In the genomic region with DNA sequence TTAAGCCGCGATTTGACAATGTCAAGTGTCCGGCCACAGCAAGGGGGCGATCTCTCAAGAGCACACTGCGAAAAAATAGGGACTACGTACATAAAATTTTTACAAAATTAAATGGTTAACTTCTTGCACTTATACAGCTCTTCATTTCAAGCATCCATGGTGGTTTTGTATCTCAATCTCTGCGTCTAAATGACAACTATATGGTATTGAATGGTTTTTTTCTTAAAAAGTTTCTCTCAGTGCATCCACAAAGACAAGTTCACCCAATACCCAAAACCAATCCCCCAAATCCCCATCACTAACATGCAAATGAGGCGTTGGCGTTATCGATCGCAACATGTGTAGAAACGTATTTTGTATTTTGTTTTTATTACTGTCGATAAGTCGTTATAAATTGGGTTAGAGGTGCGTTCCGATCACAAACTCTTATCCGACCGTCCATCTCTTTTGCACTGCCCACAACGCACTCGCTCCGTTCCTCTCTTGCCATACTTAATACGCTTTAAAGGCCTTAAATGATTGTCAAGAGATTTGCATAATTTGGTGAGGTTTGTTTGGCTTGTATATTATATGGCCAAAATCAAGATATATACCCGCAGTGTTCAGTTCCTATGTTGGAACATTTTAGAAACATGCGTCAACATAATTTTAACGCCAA, we compare ENCODE assay signal across 1 fruit fly cellular context.
TF ChIP-seq lines count a peak whose summit lies in the region.

No protein-coding gene starts in this region.

TF ChIP-seq in whole organism, embryonic, 481 proteins besides CTCF, POLR2A, EP300 and RAD21 (continued from another document and continues in another):
- TF ChIP-seq CG8359 (GFP tag; optimal IDR thresholded peaks at IDR 0.05; lab: Kevin White, UChicago; ENCODE audit: borderline replicate concordance), result no peak
- no peak for TF ChIP-seq CG31388 (GFP tag; optimal IDR thresholded peaks at IDR 0.05; lab: Kevin White, UChicago)
- peak; percentile 44 for TF ChIP-seq shn (GFP tag; optimal IDR thresholded peaks at IDR 0.05; lab: Kevin White, UChicago)
- TF ChIP-seq CG14860 (GFP tag; IDR thresholded peaks at IDR 0.05; lab: Robert Waterston, UW; ENCODE audit: partially characterized antibody), result no peak
- no peak for TF ChIP-seq CG7271 (tag; optimal IDR thresholded peaks at IDR 0.05; lab: Kevin White, UChicago)
- peak; percentile 46 for TF ChIP-seq CG3847 (GFP tag; IDR thresholded peaks at IDR 0.05; lab: Robert Waterston, UW)
- peak; percentile 62 for TF ChIP-seq dm (GFP tag; optimal IDR thresholded peaks at IDR 0.05; lab: Kevin White, UChicago)
- TF ChIP-seq Dek (tag; optimal IDR thresholded peaks at IDR 0.05; lab: Kevin White, UChicago), result peak; percentile 53
- peak; percentile 79 for TF ChIP-seq lab (GFP tag; optimal IDR thresholded peaks at IDR 0.05; lab: Kevin White, UChicago)
- TF ChIP-seq CG18764 (GFP tag; optimal IDR thresholded peaks at IDR 0.05; lab: Kevin White, UChicago), result peak; percentile 54
- TF ChIP-seq br (optimal IDR thresholded peaks at IDR 0.05; lab: Kevin White, UChicago), result no peak
- peak; percentile 75 for TF ChIP-seq CG1647 (GFP tag; optimal IDR thresholded peaks at IDR 0.05; lab: Kevin White, UChicago)
- TF ChIP-seq pfk (GFP tag; optimal IDR thresholded peaks at IDR 0.05; lab: Kevin White, UChicago), result no peak
- peak; percentile 74 for TF ChIP-seq maf-S (GFP tag; optimal IDR thresholded peaks at IDR 0.05; lab: Kevin White, UChicago)
- peak; percentile 23 for TF ChIP-seq CG3065 (GFP tag; optimal IDR thresholded peaks at IDR 0.05; lab: Kevin White, UChicago)
- peak; percentile 74 for TF ChIP-seq tap (tag; optimal IDR thresholded peaks at IDR 0.05; lab: Kevin White, UChicago)
- peak; percentile 92 for TF ChIP-seq CG13894 (tag; optimal IDR thresholded peaks at IDR 0.05; lab: Kevin White, UChicago)
- TF ChIP-seq Mrtf (GFP tag; IDR thresholded peaks at IDR 0.05; lab: Robert Waterston, UW), result peak; percentile 75; the same call in 2 of the 3 replicates
- TF ChIP-seq seq (GFP tag; IDR thresholded peaks at IDR 0.05; lab: Robert Waterston, UW), result peak; percentile 61
- TF ChIP-seq onecut (GFP tag; IDR thresholded peaks at IDR 0.05; lab: Robert Waterston, UW), result peak; percentile 87
- TF ChIP-seq CG34376 (GFP tag; optimal IDR thresholded peaks at IDR 0.05; lab: Kevin White, UChicago), result no peak
- TF ChIP-seq CG12942 (GFP tag; optimal IDR thresholded peaks at IDR 0.05; lab: Kevin White, UChicago), result peak; percentile 51
- peak; percentile 62 for TF ChIP-seq crc (GFP tag; optimal IDR thresholded peaks at IDR 0.05; lab: Kevin White, UChicago)
- TF ChIP-seq TFAM (GFP tag; optimal IDR thresholded peaks at IDR 0.05; lab: Kevin White, UChicago), result peak; percentile 7
- TF ChIP-seq CG4854 (GFP tag; optimal IDR thresholded peaks at IDR 0.05; lab: Kevin White, UChicago), result peak; percentile 66
- no peak for TF ChIP-seq CG15479 (GFP tag; optimal IDR thresholded peaks at IDR 0.05; lab: Kevin White, UChicago)
- TF ChIP-seq emc (GFP tag; optimal IDR thresholded peaks at IDR 0.05; lab: Kevin White, UChicago), result no peak
- TF ChIP-seq ac (GFP tag; optimal IDR thresholded peaks at IDR 0.05; lab: Kevin White, UChicago), result no peak
- TF ChIP-seq Scr (GFP tag; IDR thresholded peaks at IDR 0.05; lab: Robert Waterston, UW; ENCODE audit: partially characterized antibody), result no peak
- TF ChIP-seq tll (GFP tag; optimal IDR thresholded peaks at IDR 0.05; lab: Kevin White, UChicago), result no peak
- TF ChIP-seq dan (GFP tag; IDR thresholded peaks at IDR 0.05; lab: Robert Waterston, UW), result peak; percentile 51; the same call in 1 of the 2 replicates
- peak; percentile 51 for TF ChIP-seq CG13775 (GFP tag; optimal IDR thresholded peaks at IDR 0.05; lab: Kevin White, UChicago)
- TF ChIP-seq bcd (GFP tag; optimal IDR thresholded peaks at IDR 0.05; lab: Kevin White, UChicago), result peak; percentile 76
- TF ChIP-seq gsb (GFP tag; IDR thresholded peaks at IDR 0.05; lab: Robert Waterston, UW), result peak; percentile 76
- TF ChIP-seq HLH54F (GFP tag; optimal IDR thresholded peaks at IDR 0.05; lab: Kevin White, UChicago), result peak; percentile 41
- peak; percentile 85 for TF ChIP-seq CG11456 (GFP tag; IDR thresholded peaks at IDR 0.05; lab: Robert Waterston, UW)
- peak; percentile 74 for TF ChIP-seq Xbp1 (GFP tag; optimal IDR thresholded peaks at IDR 0.05; lab: Kevin White, UChicago)
- peak; percentile 47 for TF ChIP-seq CG15514 (GFP tag; optimal IDR thresholded peaks at IDR 0.05; lab: Kevin White, UChicago)
- peak; percentile 74 for TF ChIP-seq CG3281 (GFP tag; optimal IDR thresholded peaks at IDR 0.05; lab: Kevin White, UChicago)
- no peak for TF ChIP-seq CG2199 (GFP tag; IDR thresholded peaks at IDR 0.05; lab: Robert Waterston, UW)
- peak; percentile 74 for TF ChIP-seq en (GFP tag; optimal IDR thresholded peaks at IDR 0.05; lab: Kevin White, UChicago)
- TF ChIP-seq CG34422 (GFP tag; IDR thresholded peaks at IDR 0.05; lab: Robert Waterston, UW), result peak; percentile 78; the same call in 2 of the 3 replicates
- TF ChIP-seq CkIIα-i1 (GFP tag; IDR thresholded peaks at IDR 0.05; lab: Robert Waterston, UW), result no peak
- TF ChIP-seq Max (GFP tag; optimal IDR thresholded peaks at IDR 0.05; lab: Kevin White, UChicago), result peak; percentile 32
- TF ChIP-seq mam (GFP tag; optimal IDR thresholded peaks at IDR 0.05; lab: Kevin White, UChicago), result peak; percentile 67
- peak; percentile 64 for TF ChIP-seq CG7786 (GFP tag; optimal IDR thresholded peaks at IDR 0.05; lab: Kevin White, UChicago)
- no peak for TF ChIP-seq Stat92E (GFP tag; optimal IDR thresholded peaks at IDR 0.05; lab: Kevin White, UChicago)
- peak; percentile 88 for TF ChIP-seq CG32532 (GFP tag; IDR thresholded peaks at IDR 0.05; lab: Robert Waterston, UW)
- peak; percentile 63 for TF ChIP-seq her (GFP tag; optimal IDR thresholded peaks at IDR 0.05; lab: Kevin White, UChicago)
- TF ChIP-seq CG3407 (GFP tag; optimal IDR thresholded peaks at IDR 0.05; lab: Kevin White, UChicago), result peak; percentile 41
- no peak for TF ChIP-seq h (optimal IDR thresholded peaks at IDR 0.05; lab: Kevin White, UChicago)
- peak; percentile 36 for TF ChIP-seq CG6813 (GFP tag; optimal IDR thresholded peaks at IDR 0.05; lab: Kevin White, UChicago)
- TF ChIP-seq NC2β (GFP tag; optimal IDR thresholded peaks at IDR 0.05; lab: Kevin White, UChicago), result peak; percentile 76
- no peak for TF ChIP-seq CG7987 (GFP tag; optimal IDR thresholded peaks at IDR 0.05; lab: Kevin White, UChicago)
- TF ChIP-seq HLHmδ (GFP tag; optimal IDR thresholded peaks at IDR 0.05; lab: Kevin White, UChicago), result no peak
- peak; percentile 64; the same call in 2 of the 3 replicates for TF ChIP-seq H15 (GFP tag; IDR thresholded peaks at IDR 0.05; lab: Robert Waterston, UW)
- peak; percentile 29 for TF ChIP-seq run (tag; optimal IDR thresholded peaks at IDR 0.05; lab: Kevin White, UChicago)
- TF ChIP-seq ERR (GFP tag; optimal IDR thresholded peaks at IDR 0.05; lab: Kevin White, UChicago), result peak; percentile 22
- peak; percentile 86 for TF ChIP-seq CG14441 (GFP tag; IDR thresholded peaks at IDR 0.05; lab: Robert Waterston, UW)
- peak; percentile 33 for TF ChIP-seq trh (GFP tag; optimal IDR thresholded peaks at IDR 0.05; lab: Kevin White, UChicago)
- TF ChIP-seq prd (optimal IDR thresholded peaks at IDR 0.05; lab: Kevin White, UChicago), result no peak
- TF ChIP-seq prd (GFP tag; IDR thresholded peaks at IDR 0.05; lab: Robert Waterston, UW), result peak; percentile 86
- TF ChIP-seq Adf1 (GFP tag; IDR thresholded peaks at IDR 0.05; lab: Robert Waterston, UW), result no peak
- peak; percentile 74 for TF ChIP-seq Blimp-1 (GFP tag; optimal IDR thresholded peaks at IDR 0.05; lab: Kevin White, UChicago)
- TF ChIP-seq aop (GFP tag; IDR thresholded peaks at IDR 0.05; lab: Robert Waterston, UW), result no peak
- no peak for TF ChIP-seq pita (GFP tag; optimal IDR thresholded peaks at IDR 0.05; lab: Kevin White, UChicago)
- peak; percentile 55 for TF ChIP-seq CG12659 (GFP tag; optimal IDR thresholded peaks at IDR 0.05; lab: Kevin White, UChicago)
- TF ChIP-seq CG14667 (GFP tag; IDR thresholded peaks at IDR 0.05; lab: Robert Waterston, UW), result peak; percentile 68
- peak; percentile 15 for TF ChIP-seq CG3995 (GFP tag; optimal IDR thresholded peaks at IDR 0.05; lab: Kevin White, UChicago)
- TF ChIP-seq CG12155 (GFP tag; optimal IDR thresholded peaks at IDR 0.05; lab: Kevin White, UChicago), result peak; percentile 39
- peak; percentile 74 for TF ChIP-seq Side (GFP tag; optimal IDR thresholded peaks at IDR 0.05; lab: Kevin White, UChicago)
- peak; percentile 64 for TF ChIP-seq CG9727 (GFP tag; optimal IDR thresholded peaks at IDR 0.05; lab: Kevin White, UChicago)
- no peak; the same call in 1 of the 2 replicates for TF ChIP-seq Ravus (GFP tag; IDR thresholded peaks at IDR 0.05; lab: Robert Waterston, UW)
- TF ChIP-seq org-1 (GFP tag; optimal IDR thresholded peaks at IDR 0.05; lab: Kevin White, UChicago), result peak; percentile 64
- peak; percentile 55; the same call in 1 of the 2 replicates for TF ChIP-seq CG11085 (GFP tag; IDR thresholded peaks at IDR 0.05; lab: Robert Waterston, UW)
- TF ChIP-seq CG7839 (tag; optimal IDR thresholded peaks at IDR 0.05; lab: Kevin White, UChicago), result peak; percentile 85
- TF ChIP-seq gsb-n (tag; optimal IDR thresholded peaks at IDR 0.05; lab: Kevin White, UChicago), result peak; percentile 35
- peak; percentile 31 for TF ChIP-seq CG4617 (GFP tag; optimal IDR thresholded peaks at IDR 0.05; lab: Kevin White, UChicago; ENCODE audit: borderline replicate concordance)
- peak; percentile 54 for TF ChIP-seq CG11723 (GFP tag; optimal IDR thresholded peaks at IDR 0.05; lab: Kevin White, UChicago)
- peak; percentile 70; the same call in 1 of the 3 replicates for TF ChIP-seq gce (GFP tag; IDR thresholded peaks at IDR 0.05; lab: Robert Waterston, UW)
- peak; percentile 76 for TF ChIP-seq az2 (GFP tag; optimal IDR thresholded peaks at IDR 0.05; lab: Kevin White, UChicago)
- TF ChIP-seq Hmr (GFP tag; optimal IDR thresholded peaks at IDR 0.05; lab: Kevin White, UChicago), result peak; percentile 64
- peak; percentile 80 for TF ChIP-seq phol (tag; optimal IDR thresholded peaks at IDR 0.05; lab: Kevin White, UChicago)
- TF ChIP-seq CG7556 (GFP tag; optimal IDR thresholded peaks at IDR 0.05; lab: Kevin White, UChicago), result peak; percentile 65
- peak; percentile 62 for TF ChIP-seq CG5245 (GFP tag; optimal IDR thresholded peaks at IDR 0.05; lab: Kevin White, UChicago)
- TF ChIP-seq CG15696 (tag; optimal IDR thresholded peaks at IDR 0.05; lab: Kevin White, UChicago), result peak; percentile 49
- no peak for TF ChIP-seq usp (GFP tag; optimal IDR thresholded peaks at IDR 0.05; lab: Kevin White, UChicago)
- TF ChIP-seq Bgb (GFP tag; IDR thresholded peaks at IDR 0.05; lab: Robert Waterston, UW; ENCODE audit: partially characterized antibody), result no peak
- TF ChIP-seq ci (GFP tag; IDR thresholded peaks at IDR 0.05; lab: Robert Waterston, UW), result peak; percentile 93
- TF ChIP-seq Ets65A (GFP tag; lab: Kevin White, UChicago), result peak; percentile 94
- TF ChIP-seq CG13287 (GFP tag; IDR thresholded peaks at IDR 0.05; lab: Robert Waterston, UW; ENCODE audit: partially characterized antibody), result no peak
- TF ChIP-seq CG31441 (GFP tag; IDR thresholded peaks at IDR 0.05; lab: Robert Waterston, UW), result peak; percentile 83
- TF ChIP-seq Xrp1 (GFP tag; IDR thresholded peaks at IDR 0.05; lab: Robert Waterston, UW), result peak; percentile 86
- peak in 1 of 2 experiments; percentile 44 for TF ChIP-seq Eip74EF (GFP tag; optimal IDR thresholded peaks at IDR 0.05; lab: Kevin White, UChicago)
- peak; percentile 84 for TF ChIP-seq Sox102F (GFP tag; optimal IDR thresholded peaks at IDR 0.05; lab: Kevin White, UChicago)
- peak; percentile 72 for TF ChIP-seq Camta (GFP tag; optimal IDR thresholded peaks at IDR 0.05; lab: Kevin White, UChicago)
- no peak for TF ChIP-seq CG6683 (GFP tag; optimal IDR thresholded peaks at IDR 0.05; lab: Kevin White, UChicago)
- peak; percentile 77 for TF ChIP-seq CG14014 (GFP tag; IDR thresholded peaks at IDR 0.05; lab: Robert Waterston, UW)
- TF ChIP-seq mld (GFP tag; IDR thresholded peaks at IDR 0.05; lab: Robert Waterston, UW; ENCODE audit: partially characterized antibody), result no peak
- TF ChIP-seq CG18262 (tag; optimal IDR thresholded peaks at IDR 0.05; lab: Kevin White, UChicago), result peak; percentile 81
- TF ChIP-seq sob (GFP tag; IDR thresholded peaks at IDR 0.05; lab: Robert Waterston, UW), result peak; percentile 83
- TF ChIP-seq Antp (GFP tag; optimal IDR thresholded peaks at IDR 0.05; lab: Kevin White, UChicago), result peak; percentile 75
- TF ChIP-seq Hr3 (GFP tag; optimal IDR thresholded peaks at IDR 0.05; lab: Kevin White, UChicago), result peak; percentile 48
- TF ChIP-seq sc (optimal IDR thresholded peaks at IDR 0.05; lab: Kevin White, UChicago), result no peak
- TF ChIP-seq sc (GFP tag; optimal IDR thresholded peaks at IDR 0.05; lab: Kevin White, UChicago), result peak; percentile 42
- peak; percentile 66 for TF ChIP-seq caup (GFP tag; optimal IDR thresholded peaks at IDR 0.05; lab: Kevin White, UChicago; ENCODE audit: severe bottlenecking)
- peak; percentile 37 for TF ChIP-seq Dip3 (GFP tag; optimal IDR thresholded peaks at IDR 0.05; lab: Kevin White, UChicago)
- TF ChIP-seq Nf-YA (GFP tag; IDR thresholded peaks at IDR 0.05; lab: Robert Waterston, UW), result peak; percentile 64
- peak; percentile 63; the same call in 2 of the 3 replicates for TF ChIP-seq CG11093 (GFP tag; IDR thresholded peaks at IDR 0.05; lab: Robert Waterston, UW)
- TF ChIP-seq CG12744 (GFP tag; optimal IDR thresholded peaks at IDR 0.05; lab: Kevin White, UChicago), result peak; percentile 55
- TF ChIP-seq CG16815 (GFP tag; optimal IDR thresholded peaks at IDR 0.05; lab: Kevin White, UChicago), result peak; percentile 27
- peak; percentile 2 for TF ChIP-seq lbe (GFP tag; optimal IDR thresholded peaks at IDR 0.05; lab: Kevin White, UChicago)
- TF ChIP-seq kah (GFP tag; optimal IDR thresholded peaks at IDR 0.05; lab: Kevin White, UChicago), result peak; percentile 46
- TF ChIP-seq vfl (GFP tag; optimal IDR thresholded peaks at IDR 0.05; lab: Kevin White, UChicago), result peak; percentile 37
- peak; percentile 84 for TF ChIP-seq CG17328 (GFP tag; IDR thresholded peaks at IDR 0.05; lab: Robert Waterston, UW)
- TF ChIP-seq amos (GFP tag; IDR thresholded peaks at IDR 0.05; lab: Robert Waterston, UW; ENCODE audit: partially characterized antibody), result no peak
- TF ChIP-seq stc (GFP tag; IDR thresholded peaks at IDR 0.05; lab: Robert Waterston, UW), result peak; percentile 79
- peak; percentile 32 for TF ChIP-seq Lhr (GFP tag; optimal IDR thresholded peaks at IDR 0.05; lab: Kevin White, UChicago)
- TF ChIP-seq CG10654 (GFP tag; optimal IDR thresholded peaks at IDR 0.05; lab: Kevin White, UChicago), result peak; percentile 57
- TF ChIP-seq CG10543 (GFP tag; optimal IDR thresholded peaks at IDR 0.05; lab: Kevin White, UChicago), result peak; percentile 25
- TF ChIP-seq CG12769 (tag; optimal IDR thresholded peaks at IDR 0.05; lab: Kevin White, UChicago), result peak; percentile 77
- TF ChIP-seq croc (GFP tag; conservative IDR thresholded peaks at IDR 0.05; lab: Robert Waterston, UW), result peak; percentile 57; the same call in 2 of the 3 replicates
